Worm (Caenorhabditis elegans) whole organism, early embryonic: ENCODE results near the gene ugt-64.

Source experiments
- B0310.2 ChIP-seq: sonication (generic microtip); optimal IDR thresholded peaks from 2 replicates; lab custom pipeline; 2016; ENCODE audit warnings: mild to moderate bottlenecking, missing genetic modification characterization, missing compliant biosample characterization
- F13C5.2 ChIP-seq: sonication (generic microtip); optimal IDR thresholded peaks from 2 replicates; lab custom pipeline; 2017; ENCODE audit warnings: mild to moderate bottlenecking, missing genetic modification characterization, inconsistent platforms, missing compliant biosample characterization
- aly-1 ChIP-seq: sonication (generic microtip); optimal IDR thresholded peaks from 2 replicates; lab custom pipeline; 2016; ENCODE audit warnings: missing genetic modification characterization, missing compliant biosample characterization
- ama-1 ChIP-seq: fragments of 150-350 bp; optimal IDR thresholded peaks from 2 replicates; lab custom pipeline; 2014
- ceh-13 ChIP-seq: fragments of 200-800 bp; sonication (Bioruptor generic); optimal IDR thresholded peaks from 2 replicates; lab custom pipeline; 2018; ENCODE audit warnings: mild to moderate bottlenecking, missing genetic modification characterization, missing compliant biosample characterization
- ceh-36 ChIP-seq: sonication (generic microtip); optimal IDR thresholded peaks from 2 replicates; lab custom pipeline; 2016; ENCODE audit warnings: missing genetic modification characterization, inconsistent platforms, missing compliant biosample characterization
- ets-7 ChIP-seq: sonication (generic microtip); optimal IDR thresholded peaks from 2 replicates; lab custom pipeline; 2016; ENCODE audit warnings: missing genotype, missing genetic modification characterization, missing compliant biosample characterization
- flt-1 ChIP-seq: fragments of 200-800 bp; sonication (Bioruptor generic); IDR thresholded peaks from 2 replicates; pipeline ENCODE4 v1.3.6; 2022; ENCODE audit warnings: missing genetic modification characterization, missing compliant biosample characterization
- hmbx-1 ChIP-seq: sonication (generic microtip); optimal IDR thresholded peaks from 2 replicates; lab custom pipeline; 2016; ENCODE audit warnings: mild to moderate bottlenecking, missing genetic modification characterization, missing compliant biosample characterization
- hmg-4 ChIP-seq: fragments of 200-800 bp; sonication (Bioruptor generic); optimal IDR thresholded peaks from 2 replicates; lab custom pipeline; 2018; ENCODE audit warnings: mild to moderate bottlenecking, missing genetic modification characterization, missing compliant biosample characterization
- hnd-1 ChIP-seq: sonication (generic microtip); optimal IDR thresholded peaks from 2 replicates; lab custom pipeline; 2016; ENCODE audit warnings: missing genetic modification characterization, missing compliant biosample characterization
- pes-1 ChIP-seq: fragments of 200-800 bp; sonication (Bioruptor generic); IDR thresholded peaks from 2 replicates; pipeline ENCODE4 v1.3.6; 2022; ENCODE audit warnings: missing genetic modification reagents, missing genetic modification characterization, missing compliant biosample characterization
- scrt-1 ChIP-seq: fragments of 200-800 bp; sonication (Bioruptor generic); IDR thresholded peaks from 2 replicates; pipeline ENCODE4 v1.3.6; 2022; ENCODE audit warnings: missing genetic modification characterization, missing compliant biosample characterization
- sea-1 ChIP-seq: fragments of 200-800 bp; sonication (Bioruptor generic); conservative IDR thresholded peaks from 2 replicates; pipeline ENCODE4 v1.3.6; 2022; ENCODE audit warnings: missing genetic modification characterization, missing compliant biosample characterization
- tbx-11 ChIP-seq: fragments of 200-800 bp; sonication (Bioruptor generic); IDR thresholded peaks from 2 replicates; pipeline ENCODE4 v1.3.6; 2022; ENCODE audit warnings: missing genetic modification characterization, missing compliant biosample characterization
- tbx-37 ChIP-seq: fragments of 200-800 bp; sonication (Bioruptor generic); conservative IDR thresholded peaks from 2 replicates; pipeline ENCODE4 v1.3.6; 2022; ENCODE audit warnings: missing genetic modification reagents, missing genetic modification characterization, missing compliant biosample characterization
- tra-4 ChIP-seq: sonication (generic microtip); optimal IDR thresholded peaks from 2 replicates; lab custom pipeline; 2017; ENCODE audit warnings: missing genetic modification characterization, missing compliant biosample characterization

Gene ugt-64

DNA sequence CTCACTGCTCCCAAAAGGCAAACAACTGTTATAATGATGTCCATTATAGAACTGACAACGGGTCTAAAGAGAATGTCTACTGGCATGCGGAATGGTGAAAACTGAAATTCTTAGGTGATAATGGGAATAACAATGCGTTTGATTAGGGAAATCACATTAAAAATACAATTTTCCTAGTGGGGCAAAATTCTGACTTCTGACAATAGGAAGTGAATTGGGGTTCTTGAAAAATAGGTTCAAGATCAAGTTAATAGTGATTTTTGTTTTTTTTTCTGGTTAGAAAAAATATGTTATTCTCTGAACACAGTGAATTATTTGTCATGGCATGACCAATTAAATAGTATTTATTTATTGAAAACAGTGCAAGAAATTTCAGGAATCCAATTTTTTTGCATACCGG, 19.3 kb downstream of the ugt-64 start, which contains the start of gene srbc-32:
srbc-32 (minus strand) TSS at position 101 of the 400 bp plus-strand sequence.
- TF ChIP-seq ets-7 (no peak), ceh-13 (GFP tag; lab: Kevin White, UChicago) (no peak), sea-1 (GFP tag; lab: Robert Waterston, UW) (no peak), tra-4 (tag; lab: Kevin White, UChicago) (no peak), scrt-1 (GFP tag; lab: Robert Waterston, UW) (no peak), ceh-36 (no peak), flt-1 (no peak)

DNA sequence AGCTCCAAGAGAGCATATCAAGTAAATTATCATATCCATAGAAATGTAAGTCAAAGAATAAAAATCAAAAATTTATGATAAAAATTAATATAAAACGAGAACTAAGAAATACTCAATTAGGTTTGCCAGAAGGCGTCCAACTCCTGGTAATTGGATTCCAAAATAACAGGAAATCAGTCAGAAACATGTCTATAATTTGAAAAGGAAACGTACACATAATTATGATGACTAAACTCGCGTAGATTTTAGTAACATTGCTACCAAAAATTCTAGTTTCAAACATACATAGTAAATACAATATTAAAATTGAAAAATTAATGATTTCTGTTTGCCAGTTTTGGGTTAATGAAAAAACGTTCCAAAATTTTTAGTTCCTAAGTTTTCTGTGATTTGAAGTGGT, 21.4 kb downstream of the ugt-64 start, which contains the start of gene srbc-33:
srbc-33 (minus strand) TSS at position 101 of the 400 bp plus-strand sequence.
- TF ChIP-seq flt-1 = no peak
- TF ChIP-seq hmg-4 = no peak
- no peak for TF ChIP-seq tbx-37 (GFP tag; lab: Robert Waterston, UW)
- TF ChIP-seq ets-7 = no peak
- TF ChIP-seq pes-1 = no peak
- TF ChIP-seq ama-1 (lab: Kevin White, UChicago) = no peak
- TF ChIP-seq ceh-36 = no peak
- no peak for TF ChIP-seq aly-1 (tag; lab: Kevin White, UChicago)
- TF ChIP-seq hnd-1 (tag; lab: Kevin White, UChicago) = no peak
- TF ChIP-seq B0310.2 = no peak
- TF ChIP-seq tra-4 (tag; lab: Kevin White, UChicago) = no peak
- no peak for TF ChIP-seq scrt-1 (GFP tag; lab: Robert Waterston, UW)
- no peak for TF ChIP-seq tbx-11 (GFP tag; lab: Robert Waterston, UW)
- no peak for TF ChIP-seq sea-1 (GFP tag; lab: Robert Waterston, UW)
- no peak for TF ChIP-seq hmbx-1 (tag; lab: Kevin White, UChicago)
- no peak for TF ChIP-seq F13C5.2 (tag; lab: Kevin White, UChicago)
- no peak for TF ChIP-seq ceh-13 (GFP tag; lab: Kevin White, UChicago)

DNA sequence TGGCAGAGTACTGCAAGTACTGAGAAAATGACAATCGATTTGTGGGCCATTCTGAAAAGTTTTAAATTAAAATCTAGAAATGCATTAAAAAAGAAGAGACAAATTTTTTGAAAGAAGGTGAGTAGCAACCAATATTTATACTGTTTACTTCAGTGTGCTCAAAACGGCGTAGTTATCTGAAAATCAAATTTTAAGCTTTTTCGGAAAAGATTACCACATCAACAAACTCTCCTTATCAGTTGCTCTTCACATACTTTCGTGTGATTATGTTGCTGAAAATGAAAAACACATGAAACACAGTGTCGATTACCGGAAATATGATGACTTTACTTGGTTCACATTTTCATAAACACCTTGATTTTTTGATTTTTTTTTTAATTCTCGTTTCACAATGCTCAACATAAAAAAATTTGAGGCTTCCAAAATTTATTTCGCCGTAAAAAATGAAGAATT, 23.6 kb downstream of the ugt-64 start, which contains the start of gene lys-7:
lys-7 (minus strand) TSS at position 51 of the 453 bp plus-strand sequence.
- TF ChIP-seq pes-1 (no peak), ceh-13 (GFP tag; lab: Kevin White, UChicago) (no peak), ceh-36 (no peak), flt-1 (no peak), tbx-11 (GFP tag; lab: Robert Waterston, UW) (no peak), hmbx-1 (tag; lab: Kevin White, UChicago) (no peak), B0310.2 (no peak), aly-1 (tag; lab: Kevin White, UChicago) (no peak), ama-1 (lab: Kevin White, UChicago) (no peak), tbx-37 (GFP tag; lab: Robert Waterston, UW) (no peak), ets-7 (no peak), hnd-1 (tag; lab: Kevin White, UChicago) (no peak), F13C5.2 (tag; lab: Kevin White, UChicago) (no peak), tra-4 (tag; lab: Kevin White, UChicago) (no peak), hmg-4 (no peak)

DNA sequence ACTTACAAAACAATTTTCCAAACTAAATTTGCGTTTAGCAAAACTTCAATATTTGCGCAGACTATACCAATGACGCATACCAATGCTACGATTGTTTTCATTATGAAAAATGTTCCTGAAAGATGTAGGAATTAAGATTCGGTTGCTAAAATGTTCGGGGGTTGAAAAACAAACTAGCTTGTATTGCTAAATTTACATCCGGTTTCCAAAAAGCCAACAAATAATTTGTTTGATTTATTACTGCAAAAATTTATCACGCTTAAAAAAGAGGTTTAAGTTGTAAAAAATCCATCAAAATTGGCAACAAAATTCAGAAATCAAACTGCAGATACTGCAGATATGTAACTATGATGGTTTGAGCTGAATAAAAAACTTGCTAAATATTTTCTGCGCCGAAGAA, 25.8 kb downstream of the ugt-64 start, which contains the start of gene srbc-30:
srbc-30 (minus strand) TSS at position 101 of the 400 bp plus-strand sequence.
- TF ChIP-seq ceh-13 (GFP tag; lab: Kevin White, UChicago) (no peak), sea-1 (GFP tag; lab: Robert Waterston, UW) (no peak), hmg-4 (no peak), ama-1 (lab: Kevin White, UChicago) (no peak), aly-1 (tag; lab: Kevin White, UChicago) (no peak), hnd-1 (tag; lab: Kevin White, UChicago) (no peak), ets-7 (no peak)

DNA sequence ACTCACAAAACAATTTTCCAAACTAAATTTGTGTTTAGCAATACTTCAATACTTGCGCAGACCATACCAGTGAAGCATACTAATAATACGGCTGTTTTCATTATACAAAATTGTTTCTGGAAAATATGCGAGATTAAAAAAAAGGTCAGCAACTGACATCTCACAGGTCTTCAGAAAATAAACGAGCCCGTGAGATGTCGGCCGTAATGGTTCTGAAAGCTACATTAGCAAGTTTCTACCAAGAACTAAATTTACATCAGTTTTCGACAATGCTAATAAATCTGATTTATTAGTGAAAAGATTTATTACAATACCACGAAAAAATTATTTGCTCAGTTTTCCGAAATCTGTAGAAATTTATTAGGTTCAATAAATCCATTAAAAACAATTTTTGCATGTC, 28.7 kb downstream of the ugt-64 start, which contains the start of gene srbc-31:
srbc-31 (minus strand) TSS at position 101 of the 400 bp plus-strand sequence.
- TF ChIP-seq tbx-37 (GFP tag; lab: Robert Waterston, UW) (no peak), ets-7 (no peak), ceh-36 (no peak), ceh-13 (GFP tag; lab: Kevin White, UChicago) (no peak), flt-1 (no peak), B0310.2 (no peak), ama-1 (lab: Kevin White, UChicago) (no peak), pes-1 (no peak), hnd-1 (tag; lab: Kevin White, UChicago) (no peak), hmg-4 (no peak), scrt-1 (GFP tag; lab: Robert Waterston, UW) (no peak)

DNA sequence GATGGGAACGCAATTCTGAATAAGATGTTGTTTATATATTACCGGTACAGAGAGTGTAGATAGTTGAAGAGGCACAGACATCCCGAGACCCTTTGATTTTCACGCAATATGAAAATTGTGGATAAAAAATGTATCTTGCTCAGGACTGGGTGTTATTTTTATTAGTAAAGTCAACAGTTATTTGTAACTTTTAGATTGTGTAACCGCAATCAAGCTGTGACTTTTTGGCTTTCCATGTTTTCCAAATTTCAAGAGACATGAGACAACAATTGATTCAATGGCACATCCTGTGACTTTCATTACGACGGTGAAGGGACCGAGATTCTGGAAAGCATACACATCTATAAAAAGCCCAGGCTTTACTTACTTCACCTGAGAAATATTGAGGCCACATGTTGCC, 29.9 kb downstream of the ugt-64 start:
- TF ChIP-seq tbx-11 (GFP tag; lab: Robert Waterston, UW) (no peak), sea-1 (GFP tag; lab: Robert Waterston, UW) (no peak), tra-4 (tag; lab: Kevin White, UChicago) (no peak), hnd-1 (tag; lab: Kevin White, UChicago) (no peak), B0310.2 (no peak)

DNA sequence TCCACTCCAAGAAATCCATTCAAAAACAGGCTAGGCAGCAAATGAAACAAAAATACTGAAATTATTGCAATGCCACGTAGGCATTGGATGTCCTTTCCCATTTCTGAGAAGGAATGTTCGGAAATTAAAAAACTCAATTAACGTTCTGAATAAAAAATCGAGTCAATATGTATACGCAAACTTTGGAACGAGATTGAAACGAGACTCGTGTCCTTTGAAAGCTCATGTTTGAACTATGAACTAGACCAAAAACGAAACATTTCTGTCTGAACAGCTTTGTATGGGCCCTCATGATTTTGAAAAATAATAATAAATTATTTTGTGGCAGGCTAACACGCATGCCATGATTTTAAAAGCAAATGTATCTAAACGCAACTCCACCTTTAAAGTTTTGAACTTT, 31.1 kb downstream of the ugt-64 start, which contains the start of gene oac-2:
oac-2 (minus strand) TSS at position 101 of the 400 bp plus-strand sequence.
- TF ChIP-seq ceh-36 (no peak), sea-1 (GFP tag; lab: Robert Waterston, UW) (no peak)

DNA sequence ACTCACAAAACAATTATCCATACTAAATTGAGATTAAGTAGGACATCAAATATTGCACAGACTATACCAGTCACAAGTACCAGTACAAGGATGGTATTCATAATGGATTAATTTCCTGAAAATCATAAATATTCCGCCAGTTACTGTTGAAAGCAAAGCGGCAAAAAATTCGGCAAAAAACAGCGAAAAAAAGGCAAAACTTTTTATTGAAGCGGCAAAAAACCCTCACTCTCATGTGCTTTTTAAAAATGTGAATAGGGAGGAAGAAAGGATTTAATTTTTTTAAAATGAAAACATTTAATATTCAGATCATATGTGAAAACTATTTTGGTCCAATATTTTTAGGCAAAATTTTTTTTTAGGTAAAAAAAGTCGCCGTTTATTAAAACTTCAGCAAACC, 35.4 kb downstream of the ugt-64 start, which contains the start of gene srbc-29:
srbc-29 (minus strand) TSS at position 101 of the 400 bp plus-strand sequence.
- TF ChIP-seq hnd-1 (tag; lab: Kevin White, UChicago) (no peak), tra-4 (tag; lab: Kevin White, UChicago) (no peak), hmbx-1 (tag; lab: Kevin White, UChicago) (no peak), F13C5.2 (tag; lab: Kevin White, UChicago) (no peak), ceh-36 (no peak), ceh-13 (GFP tag; lab: Kevin White, UChicago) (no peak), flt-1 (no peak), pes-1 (no peak), tbx-37 (GFP tag; lab: Robert Waterston, UW) (no peak), ama-1 (lab: Kevin White, UChicago) (no peak), tbx-11 (GFP tag; lab: Robert Waterston, UW) (no peak), ets-7 (no peak), sea-1 (GFP tag; lab: Robert Waterston, UW) (no peak), hmg-4 (no peak), aly-1 (tag; lab: Kevin White, UChicago) (no peak)
